Fruit fly (Drosophila melanogaster) whole organism, prepupa: ENCODE results near the gene zye.

Source experiments
- CG11902 ChIP-seq: fragments of 200-800 bp; sonication (Bioruptor generic); optimal IDR thresholded peaks from 3 replicates; lab custom pipeline; 2016; ENCODE audit warnings: missing biosample characterization, missing genetic modification characterization
- CG15336 ChIP-seq: fragments of 200-800 bp; sonication (Bioruptor generic); IDR thresholded peaks from 2 replicates; pipeline ENCODE4 v1.3.6; 2022; ENCODE audit warnings: missing biosample characterization, missing genetic modification characterization
- CG6276 ChIP-seq: fragments of 200-800 bp; sonication (Bioruptor generic); optimal IDR thresholded peaks from 2 replicates; lab custom pipeline; 2017; ENCODE audit warnings: missing biosample characterization, mild to moderate bottlenecking, missing genetic modification characterization
- CG8632 ChIP-seq: fragments of 200-800 bp; sonication (Bioruptor generic); optimal IDR thresholded peaks from 3 replicates; lab custom pipeline; 2016; ENCODE audit warnings: missing biosample characterization, missing genetic modification characterization
- Lpt ChIP-seq: fragments of 200-800 bp; sonication (Bioruptor generic); optimal IDR thresholded peaks from 3 replicates; lab custom pipeline; 2016; ENCODE audit warnings: missing biosample characterization, missing genetic modification characterization

- TF ChIP-seq CG11902 (GFP tag; lab: Kevin White, UChicago), result no peak
- TF ChIP-seq CG6276 (GFP tag; lab: Kevin White, UChicago), result no peak
- TF ChIP-seq Lpt (GFP tag; lab: Kevin White, UChicago), result no peak
- no peak for TF ChIP-seq CG15336 (GFP tag; lab: Robert Waterston, UW)
- no peak for TF ChIP-seq CG8632 (GFP tag; lab: Kevin White, UChicago)
These were observed 18.2 kb downstream of the zye start for dm6 chr3L:20431619-20432018.
